Worm (Caenorhabditis elegans) whole organism, L1 larva: Measurements from ENCODE around the gene B0546.3.

ENCODE experiments used
- C04F5.9 ChIP-seq: sonication (generic microtip); optimal IDR thresholded peaks from 2 replicates; lab custom pipeline; 2016; ENCODE audit warnings: missing genetic modification characterization, missing compliant biosample characterization
- F16B12.6 ChIP-seq: fragments of 150-350 bp; optimal IDR thresholded peaks from 2 replicates; lab custom pipeline; 2014; ENCODE audit warnings: missing biosample characterization, missing genetic modification characterization
- aha-1 ChIP-seq: fragments of 150-350 bp; optimal IDR thresholded peaks from 2 replicates; lab custom pipeline; 2014; ENCODE audit warnings: missing biosample characterization, missing genetic modification characterization
- alr-1 ChIP-seq: fragments of 200-800 bp; sonication (Bioruptor generic); optimal IDR thresholded peaks from 2 replicates; lab custom pipeline; 2018; ENCODE audit warnings: borderline replicate concordance, mild to moderate bottlenecking, missing genetic modification characterization, missing compliant biosample characterization
- aly-2 ChIP-seq: fragments of 150-350 bp; optimal IDR thresholded peaks from 2 replicates; lab custom pipeline; 2014; ENCODE audit warnings: missing biosample characterization, missing genetic modification characterization
- ceh-8 ChIP-seq: fragments of 200-800 bp; sonication (Bioruptor generic); optimal IDR thresholded peaks from 2 replicates; lab custom pipeline; 2018; ENCODE audit warnings: mild to moderate bottlenecking, missing genetic modification characterization, moderate library complexity, missing compliant biosample characterization
- ceh-88 ChIP-seq: fragments of 200-800 bp; sonication (Bioruptor generic); IDR thresholded peaks from 2 replicates; pipeline ENCODE4 v1.3.6; 2022; ENCODE audit warnings: missing genetic modification characterization, missing compliant biosample characterization
- efl-3 ChIP-seq: fragments of 200-800 bp; sonication (Bioruptor generic); optimal IDR thresholded peaks from 2 replicates; lab custom pipeline; 2018; ENCODE audit warnings: mild to moderate bottlenecking, missing genetic modification characterization, missing compliant biosample characterization
- egl-13 ChIP-seq: sonication (generic microtip); optimal IDR thresholded peaks from 2 replicates; lab custom pipeline; 2016; ENCODE audit warnings: missing genotype, missing genetic modification reagents, missing genetic modification characterization, missing compliant biosample characterization
- elt-3 ChIP-seq, 6 experiments: fragments of 150-350 bp in 1 of 6; sonication (generic microtip); optimal IDR thresholded peaks; 2 replicates each; lab custom pipeline; 2017 to 2018; ENCODE audit warnings: missing biosample characterization in 6 of 6, missing genetic modification characterization in 6 of 6, inconsistent platforms in 1 of 6
- ets-5 ChIP-seq: fragments of 200-800 bp; sonication (Bioruptor generic); IDR thresholded peaks from 2 replicates; pipeline ENCODE4 v1.3.6; 2022; ENCODE audit warnings: missing genetic modification characterization, missing compliant biosample characterization
- fkh-10 ChIP-seq: sonication (generic microtip); optimal IDR thresholded peaks from 2 replicates; lab custom pipeline; 2017; ENCODE audit warnings: missing biosample characterization, missing genetic modification reagents, missing genetic modification characterization
- grh-1 ChIP-seq: fragments of 200-800 bp; sonication (Bioruptor generic); IDR thresholded peaks from 2 replicates; pipeline ENCODE4 v1.3.6; 2022; ENCODE audit warnings: missing genetic modification reagents, missing genetic modification characterization, missing compliant biosample characterization
- hlh-17 ChIP-seq: fragments of 200-800 bp; sonication (Bioruptor generic); optimal IDR thresholded peaks from 2 replicates; lab custom pipeline; 2018; ENCODE audit warnings: missing genetic modification characterization, mild to moderate bottlenecking, missing compliant biosample characterization, moderate library complexity, borderline replicate concordance
- hpl-2 ChIP-seq: fragments of 150-350 bp; optimal IDR thresholded peaks from 2 replicates; lab custom pipeline; 2014; ENCODE audit warnings: missing biosample characterization, missing genetic modification reagents, missing genetic modification characterization
- isw-1 ChIP-seq: fragments of 200-800 bp; sonication (Bioruptor generic); IDR thresholded peaks from 2 replicates; pipeline ENCODE4 v1.3.6; 2022; ENCODE audit warnings: missing genetic modification characterization, missing compliant biosample characterization
- lin-15B ChIP-seq: fragments of 150-350 bp; sonication (generic microtip); optimal IDR thresholded peaks from 3 replicates; lab custom pipeline; 2014; ENCODE audit warnings: missing biosample characterization, missing genetic modification characterization
- lin-35 ChIP-seq, 2 experiments: fragments of 150-350 bp; optimal IDR thresholded peaks; 2 replicates each; lab custom pipeline; 2014; ENCODE audit warnings: missing biosample characterization in 2 of 2, missing genetic modification characterization in 2 of 2, missing genetic modification reagents in 2 of 2
- lin-39 ChIP-seq: fragments of 150-350 bp; optimal IDR thresholded peaks from 2 replicates; lab custom pipeline; 2014; ENCODE audit warnings: missing biosample characterization, missing genetic modification reagents, missing genetic modification characterization
- lsy-2 ChIP-seq, 2 experiments: fragments of 150-350 bp; optimal IDR thresholded peaks; 2 replicates each; lab custom pipeline; 2014; ENCODE audit warnings: missing biosample characterization in 2 of 2, missing genetic modification characterization in 2 of 2
- mab-9 ChIP-seq: fragments of 200-800 bp; sonication (Bioruptor generic); IDR thresholded peaks from 2 replicates; pipeline ENCODE4 v1.3.6; 2022; ENCODE audit warnings: missing genetic modification reagents, missing genetic modification characterization, missing compliant biosample characterization
- mef-2 ChIP-seq: fragments of 150-350 bp; optimal IDR thresholded peaks from 2 replicates; lab custom pipeline; 2014; ENCODE audit warnings: missing biosample characterization, missing genetic modification characterization
- nhr-12 ChIP-seq: sonication (generic microtip); optimal IDR thresholded peaks from 2 replicates; lab custom pipeline; 2017; ENCODE audit warnings: missing biosample characterization, missing genetic modification characterization
- nhr-19 ChIP-seq: fragments of 200-800 bp; sonication (Bioruptor generic); conservative IDR thresholded peaks from 2 replicates; pipeline ENCODE4 v1.3.6; 2022; ENCODE audit warnings: missing genetic modification characterization, missing compliant biosample characterization
- nhr-20 ChIP-seq: sonication (generic microtip); optimal IDR thresholded peaks from 2 replicates; lab custom pipeline; 2016; ENCODE audit warnings: mild to moderate bottlenecking, missing genetic modification characterization, missing compliant biosample characterization
- nhr-71 ChIP-seq: sonication (generic microtip); optimal IDR thresholded peaks from 2 replicates; lab custom pipeline; 2016; ENCODE audit warnings: mild to moderate bottlenecking, missing genetic modification characterization, moderate library complexity, missing compliant biosample characterization
- nhr-76 ChIP-seq: sonication (generic microtip); optimal IDR thresholded peaks from 2 replicates; lab custom pipeline; 2017; ENCODE audit warnings: missing biosample characterization, missing genetic modification characterization
- nhr-84 ChIP-seq: sonication (generic microtip); optimal IDR thresholded peaks from 2 replicates; lab custom pipeline; 2017; ENCODE audit warnings: missing biosample characterization, missing genetic modification characterization
- nhr-85 ChIP-seq: sonication (generic microtip); peaks from one replicate; lab custom pipeline; 2016; ENCODE audit warnings: missing genetic modification characterization, inconsistent platforms, missing compliant biosample characterization
- nhr-90 ChIP-seq: sonication (generic microtip); optimal IDR thresholded peaks from 2 replicates; lab custom pipeline; 2016; ENCODE audit warnings: mild to moderate bottlenecking, missing genetic modification characterization, missing compliant biosample characterization; ENCODE audit not compliant: poor library complexity
- pax-3 ChIP-seq: fragments of 200-800 bp; sonication (Bioruptor generic); optimal IDR thresholded peaks from 2 replicates; lab custom pipeline; 2018; ENCODE audit warnings: mild to moderate bottlenecking, missing genetic modification characterization, moderate library complexity, missing compliant biosample characterization
- pqm-1 ChIP-seq: sonication (generic microtip); optimal IDR thresholded peaks from 3 replicates; lab custom pipeline; 2017; ENCODE audit warnings: missing biosample characterization, missing genetic modification characterization
- rnt-1 ChIP-seq: sonication (generic microtip); optimal IDR thresholded peaks from 2 replicates; lab custom pipeline; 2016; ENCODE audit warnings: mild to moderate bottlenecking, missing genetic modification characterization, moderate library complexity, missing compliant biosample characterization
- skn-1 ChIP-seq: fragments of 150-350 bp; optimal IDR thresholded peaks from 2 replicates; lab custom pipeline; 2014; ENCODE audit warnings: missing biosample characterization, missing genetic modification characterization
- snpc-4 ChIP-seq: fragments of 150-350 bp; optimal IDR thresholded peaks from 2 replicates; lab custom pipeline; 2014; ENCODE audit warnings: missing biosample characterization, missing genetic modification characterization
- sox-4 ChIP-seq: sonication (generic microtip); optimal IDR thresholded peaks from 2 replicates; lab custom pipeline; 2016; ENCODE audit warnings: missing genetic modification characterization, missing compliant biosample characterization
- sptf-1 ChIP-seq: fragments of 150-350 bp; optimal IDR thresholded peaks from 2 replicates; lab custom pipeline; 2014; ENCODE audit warnings: missing biosample characterization, missing genetic modification characterization
- swsn-7 ChIP-seq: sonication (generic microtip); optimal IDR thresholded peaks from 2 replicates; lab custom pipeline; 2016; ENCODE audit warnings: missing genetic modification characterization, missing compliant biosample characterization
- tlp-1 ChIP-seq: fragments of 150-350 bp; optimal IDR thresholded peaks from 2 replicates; lab custom pipeline; 2014; ENCODE audit warnings: missing biosample characterization, missing genetic modification characterization
- vab-15 ChIP-seq: sonication (generic microtip); optimal IDR thresholded peaks from 2 replicates; lab custom pipeline; 2017; ENCODE audit warnings: missing genotype, mild to moderate bottlenecking, missing genetic modification characterization, missing compliant biosample characterization
- zip-4 ChIP-seq: fragments of 200-800 bp; sonication (Bioruptor generic); optimal IDR thresholded peaks from 2 replicates; lab custom pipeline; 2018; ENCODE audit warnings: mild to moderate bottlenecking, missing genetic modification characterization, moderate library complexity, missing compliant biosample characterization

The B0546.3 gene

ce11 chrIV:3384593-3384992 is 2.0 kb upstream of the B0546.3 start (continued):
- peak; percentile 41 for TF ChIP-seq mef-2 (tag; lab: Kevin White, UChicago)
- no peak for TF ChIP-seq nhr-84 (tag; lab: Kevin White, UChicago)
- peak; percentile 87 for TF ChIP-seq ceh-8 (GFP tag; lab: Kevin White, UChicago)
- TF ChIP-seq efl-3 (GFP tag; lab: Kevin White, UChicago): no peak
- TF ChIP-seq lsy-2 (tag; optimal IDR thresholded peaks at IDR 0.05; lab: Kevin White, UChicago): peak; percentile 95
- TF ChIP-seq tlp-1 (tag; lab: Kevin White, UChicago): no peak
- TF ChIP-seq lin-15B (tag; lab: Kevin White, UChicago): peak; percentile 67
- TF ChIP-seq alr-1 (tag; lab: Kevin White, UChicago): no peak
- peak; percentile 83 for TF ChIP-seq skn-1
- peak; percentile 74 for TF ChIP-seq zip-4 (GFP tag; lab: Kevin White, UChicago)
- peak; percentile 90 for TF ChIP-seq fkh-10 (GFP tag; lab: Kevin White, UChicago)
- no peak for TF ChIP-seq sptf-1 (tag; lab: Kevin White, UChicago)
- TF ChIP-seq lin-35 (GFP tag; optimal IDR thresholded peaks at IDR 0.05; lab: Kevin White, UChicago): peak; percentile 86 to 89
- peak; percentile 89 for TF ChIP-seq nhr-90
- TF ChIP-seq ets-5 (GFP tag; lab: Robert Waterston, UW): no peak
- TF ChIP-seq hpl-2 (GFP tag; lab: Kevin White, UChicago): peak; percentile 65
- TF ChIP-seq pax-3: peak; percentile 74
- TF ChIP-seq vab-15 (tag; lab: Kevin White, UChicago): no peak
- TF ChIP-seq mab-9 (GFP tag; lab: Robert Waterston, UW): peak; percentile 92
- TF ChIP-seq grh-1 (GFP tag; lab: Robert Waterston, UW): peak; percentile 92
- peak; percentile 96 for TF ChIP-seq swsn-7 (tag; lab: Kevin White, UChicago)
- peak in 2 of 6 experiments; percentile 48 to 57 for TF ChIP-seq elt-3 (tag; optimal IDR thresholded peaks at IDR 0.05; lab: Kevin White, UChicago)
- no peak for TF ChIP-seq nhr-12 (tag; lab: Kevin White, UChicago)
- TF ChIP-seq aha-1: peak; percentile 93
- peak; percentile 95 for TF ChIP-seq nhr-20 (tag; lab: Kevin White, UChicago)
- no peak for TF ChIP-seq hlh-17 (GFP tag; lab: Kevin White, UChicago)
- TF ChIP-seq nhr-76 (tag; lab: Kevin White, UChicago): no peak
- peak; percentile 90 for TF ChIP-seq isw-1 (GFP tag; lab: Robert Waterston, UW)
- peak; percentile 98 for TF ChIP-seq nhr-71
- peak; percentile 95 for TF ChIP-seq nhr-19 (GFP tag; lab: Robert Waterston, UW)
- peak; percentile 96 for TF ChIP-seq nhr-85 (tag; lab: Kevin White, UChicago)
- TF ChIP-seq, all 84 proteins: peak for 58

- TF ChIP-seq lin-39 (tag; lab: Kevin White, UChicago): no peak
- TF ChIP-seq lin-35 (GFP tag; optimal IDR thresholded peaks at IDR 0.05; lab: Kevin White, UChicago): no peak
- no peak for TF ChIP-seq snpc-4 (tag; lab: Kevin White, UChicago)
- TF ChIP-seq F16B12.6: no peak
- no peak for TF ChIP-seq grh-1 (GFP tag; lab: Robert Waterston, UW)
- no peak for TF ChIP-seq aly-2
- TF ChIP-seq sox-4: no peak
- no peak for TF ChIP-seq lsy-2 (tag; optimal IDR thresholded peaks at IDR 0.05; lab: Kevin White, UChicago)
- TF ChIP-seq rnt-1 (tag; lab: Kevin White, UChicago): no peak
- TF ChIP-seq C04F5.9 (tag; lab: Kevin White, UChicago): no peak
- TF ChIP-seq ceh-88: no peak
- no peak for TF ChIP-seq pqm-1 (tag; lab: Kevin White, UChicago)
- no peak for TF ChIP-seq tlp-1 (tag; lab: Kevin White, UChicago)
- no peak for TF ChIP-seq egl-13 (tag; lab: Kevin White, UChicago)
Observed at ce11 chrIV:3384047-3384446, 1.4 kb upstream of the B0546.3 start, which contains the start of gene B0546.4. Gene B0546.4, minus strand, starts transcription at chrIV:3384147.
